Fruit fly (Drosophila melanogaster): ENCODE data around the gene CG33333.

The CG33333 gene

dm6 chr3R:17391313-17391845, 25.9 kb upstream of the CG33333 start, which contains the start of the genes Brf and sds22 (continued):
- TF ChIP-seq pum (GFP tag; optimal IDR thresholded peaks at IDR 0.05) (peak; percentile 96), CoRest (tag; optimal IDR thresholded peaks at IDR 0.05) (peak; percentile 98), CG1024 (GFP tag; IDR thresholded peaks at IDR 0.05) (peak; percentile 86), CG1792 (GFP tag; optimal IDR thresholded peaks at IDR 0.05) (peak; percentile 93), CG2129 (GFP tag; IDR thresholded peaks at IDR 0.05; ENCODE audit: partially characterized antibody) (peak; percentile 62), vfl (GFP tag; optimal IDR thresholded peaks at IDR 0.05) (peak; percentile 96), CG4854 (GFP tag; optimal IDR thresholded peaks at IDR 0.05) (peak; percentile 94), sug (tag; optimal IDR thresholded peaks at IDR 0.05) (peak; percentile 97), hbn (GFP tag; IDR thresholded peaks at IDR 0.05; ENCODE audit: partially characterized antibody) (peak; percentile 72), CG2712 (tag; optimal IDR thresholded peaks at IDR 0.05) (peak; percentile 96), CG16815 (GFP tag; optimal IDR thresholded peaks at IDR 0.05) (peak; percentile 95), schlank (tag; optimal IDR thresholded peaks at IDR 0.05) (peak; percentile 90), Sox100B (GFP tag; optimal IDR thresholded peaks at IDR 0.05) (peak; percentile 93), CG14441 (GFP tag; IDR thresholded peaks at IDR 0.05) (peak; percentile 91), CG13287 (GFP tag; IDR thresholded peaks at IDR 0.05; ENCODE audit: partially characterized antibody) (peak; percentile 83), Hmx (GFP tag; optimal IDR thresholded peaks at IDR 0.05) (peak; percentile 90), ftz-f1 (GFP tag; optimal IDR thresholded peaks at IDR 0.05) (peak; percentile 72), CG9437 (GFP tag; optimal IDR thresholded peaks at IDR 0.05) (peak; percentile 88), slbo (GFP tag; IDR thresholded peaks at IDR 0.05) (peak; percentile 96), chm (GFP tag; IDR thresholded peaks at IDR 0.05) (peak; percentile 73), CG15479 (GFP tag; optimal IDR thresholded peaks at IDR 0.05) (no peak), CG34422 (GFP tag; IDR thresholded peaks at IDR 0.05) (peak; percentile 97), Optix (GFP tag; IDR thresholded peaks at IDR 0.05) (peak; percentile 58; the same call in 2 of the 3 replicates), CG10366 (GFP tag; IDR thresholded peaks at IDR 0.05) (peak; percentile 91), CG11247 (GFP tag; IDR thresholded peaks at IDR 0.05) (peak; percentile 92), dan (GFP tag; IDR thresholded peaks at IDR 0.05) (peak; percentile 86), CG7271 (tag; optimal IDR thresholded peaks at IDR 0.05) (peak; percentile 80), fu2 (GFP tag; optimal IDR thresholded peaks at IDR 0.05) (peak; percentile 96), gt (GFP tag; IDR thresholded peaks at IDR 0.05) (peak; percentile 85), CG11695 (GFP tag; IDR thresholded peaks at IDR 0.05) (peak; percentile 87), wor (GFP tag; IDR thresholded peaks at IDR 0.05) (peak; percentile 83; the same call in 1 of the 2 replicates), MESR4 (GFP tag; optimal IDR thresholded peaks at IDR 0.05) (peak; percentile 36), CG11504 (tag; optimal IDR thresholded peaks at IDR 0.05) (peak; percentile 94), peb (GFP tag; IDR thresholded peaks at IDR 0.05) (peak; percentile 87), nerfin-1 (tag; optimal IDR thresholded peaks at IDR 0.05) (peak; percentile 93), NC2β (GFP tag; optimal IDR thresholded peaks at IDR 0.05) (peak; percentile 95), Nf-YC (tag; optimal IDR thresholded peaks at IDR 0.05) (peak; percentile 89), CG6654 (GFP tag; optimal IDR thresholded peaks at IDR 0.05) (peak; percentile 81), fd96Cb (tag; optimal IDR thresholded peaks at IDR 0.05) (peak; percentile 95), ara (GFP tag; IDR thresholded peaks at IDR 0.05) (peak; percentile 91), CG32767 (GFP tag; IDR thresholded peaks at IDR 0.05) (peak; percentile 92), zfh2 (GFP tag; optimal IDR thresholded peaks at IDR 0.05) (peak; percentile 98), Poxn (GFP tag; IDR thresholded peaks at IDR 0.05) (peak; percentile 82), CG17359 (tag; optimal IDR thresholded peaks at IDR 0.05) (peak; percentile 92), insv (GFP tag; optimal IDR thresholded peaks at IDR 0.05) (peak in 1 of 2 experiments; percentile 78), cg (GFP tag; optimal IDR thresholded peaks at IDR 0.05) (no peak), Atf-2 (GFP tag; optimal IDR thresholded peaks at IDR 0.05) (peak; percentile 94), Fer3 (tag; optimal IDR thresholded peaks at IDR 0.05) (peak; percentile 94), Xbp1 (GFP tag; optimal IDR thresholded peaks at IDR 0.05) (peak; percentile 98), CG12299 (tag; optimal IDR thresholded peaks at IDR 0.05) (peak; percentile 90)

Data from whole organism, embryonic.